Worm (Caenorhabditis elegans) whole organism, late embryonic: ENCODE data around the gene spe-6.

Experiments
- C08G9.2 ChIP-seq: sonication (generic microtip); optimal IDR thresholded peaks from 2 replicates; lab custom pipeline; 2016; ENCODE audit warnings: mild to moderate bottlenecking, missing genetic modification characterization, moderate library complexity, missing compliant biosample characterization
- K02D7.2 ChIP-seq: sonication (generic microtip); optimal IDR thresholded peaks from 2 replicates; lab custom pipeline; 2017; ENCODE audit warnings: mild to moderate bottlenecking, missing genetic modification characterization, missing compliant biosample characterization
- ahr-1 ChIP-seq: sonication (generic microtip); optimal IDR thresholded peaks from 2 replicates; lab custom pipeline; 2016; ENCODE audit warnings: missing genetic modification characterization, missing compliant biosample characterization
- ceh-14 ChIP-seq: sonication (generic microtip); optimal IDR thresholded peaks from 2 replicates; lab custom pipeline; 2016; ENCODE audit warnings: missing genotype, missing genetic modification characterization, missing compliant biosample characterization
- ceh-30 ChIP-seq: fragments of 150-350 bp; optimal IDR thresholded peaks from 2 replicates; lab custom pipeline; 2014; ENCODE audit warnings: missing biosample characterization, missing genetic modification characterization
- ceh-31 ChIP-seq: sonication (generic microtip); optimal IDR thresholded peaks from 2 replicates; lab custom pipeline; 2016; ENCODE audit warnings: missing genetic modification characterization, missing compliant biosample characterization
- ceh-6 ChIP-seq: fragments of 200-800 bp; sonication (Bioruptor generic); optimal IDR thresholded peaks from 2 replicates; lab custom pipeline; 2018; ENCODE audit warnings: mild to moderate bottlenecking, missing genetic modification characterization, missing compliant biosample characterization
- fax-1 ChIP-seq: sonication (generic microtip); optimal IDR thresholded peaks from 2 replicates; lab custom pipeline; 2016; ENCODE audit warnings: missing genotype, missing genetic modification characterization, missing compliant biosample characterization
- fkh-6 ChIP-seq: sonication (generic microtip); optimal IDR thresholded peaks from 2 replicates; lab custom pipeline; 2016; ENCODE audit warnings: missing genetic modification characterization, missing compliant biosample characterization
- hlh-13 ChIP-seq: fragments of 200-800 bp; sonication (Bioruptor generic); optimal IDR thresholded peaks from 2 replicates; lab custom pipeline; 2018; ENCODE audit warnings: mild to moderate bottlenecking, missing genetic modification characterization, missing compliant biosample characterization
- hlh-15 ChIP-seq: sonication (generic microtip); optimal IDR thresholded peaks from 2 replicates; lab custom pipeline; 2016; ENCODE audit warnings: missing genetic modification characterization, missing compliant biosample characterization
- hlh-30 ChIP-seq: sonication (generic microtip); optimal IDR thresholded peaks from 2 replicates; lab custom pipeline; 2017; ENCODE audit warnings: antibody characterized with exemption, missing genetic modification characterization, missing compliant biosample characterization; ENCODE audit not compliant: insufficient read depth
- hlh-6 ChIP-seq: sonication (generic microtip); optimal IDR thresholded peaks from 2 replicates; lab custom pipeline; 2016; ENCODE audit warnings: missing genotype, missing genetic modification characterization, missing compliant biosample characterization
- lin-11 ChIP-seq: fragments of 200-800 bp; sonication (Bioruptor generic); optimal IDR thresholded peaks from 2 replicates; lab custom pipeline; 2018; ENCODE audit warnings: mild to moderate bottlenecking, missing genetic modification characterization, missing compliant biosample characterization
- nfya-1 ChIP-seq: sonication (generic microtip); optimal IDR thresholded peaks from 2 replicates; lab custom pipeline; 2017; ENCODE audit warnings: missing genetic modification characterization, mild to moderate bottlenecking, missing compliant biosample characterization, antibody characterized with exemption, moderate library complexity
- npax-4 ChIP-seq: sonication (generic microtip); optimal IDR thresholded peaks from 2 replicates; lab custom pipeline; 2016; ENCODE audit warnings: missing genetic modification characterization, missing compliant biosample characterization
- pag-3 ChIP-seq: sonication (generic microtip); optimal IDR thresholded peaks from 2 replicates; lab custom pipeline; 2016; ENCODE audit warnings: missing compliant biosample characterization, missing genetic modification characterization, borderline replicate concordance
- pat-9 ChIP-seq: fragments of 200-800 bp; sonication (Bioruptor generic); optimal IDR thresholded peaks from 2 replicates; lab custom pipeline; 2018; ENCODE audit warnings: mild to moderate bottlenecking, missing genetic modification characterization, moderate library complexity, missing compliant biosample characterization
- pha-2 ChIP-seq: sonication (generic microtip); optimal IDR thresholded peaks from 2 replicates; lab custom pipeline; 2017; ENCODE audit warnings: mild to moderate bottlenecking, missing genetic modification characterization, missing compliant biosample characterization
- pqm-1 ChIP-seq: sonication (generic microtip); optimal IDR thresholded peaks from 2 replicates; lab custom pipeline; 2016; ENCODE audit warnings: missing genetic modification characterization, missing compliant biosample characterization
- pros-1 ChIP-seq: fragments of 150-350 bp; optimal IDR thresholded peaks from 2 replicates; lab custom pipeline; 2014; ENCODE audit warnings: missing biosample characterization, missing genetic modification reagents, missing genetic modification characterization
- ref-2 ChIP-seq: sonication (generic microtip); optimal IDR thresholded peaks from 2 replicates; lab custom pipeline; 2016; ENCODE audit warnings: missing genetic modification characterization, missing compliant biosample characterization
- sox-2 ChIP-seq: fragments of 200-800 bp; sonication (Bioruptor generic); IDR thresholded peaks from 2 replicates; pipeline ENCODE4 v1.3.6; 2022; ENCODE audit warnings: missing genetic modification reagents, missing genetic modification characterization, missing compliant biosample characterization
- syd-9 ChIP-seq: sonication (generic microtip); optimal IDR thresholded peaks from 2 replicates; lab custom pipeline; 2016; ENCODE audit warnings: mild to moderate bottlenecking, missing genetic modification characterization, moderate library complexity, missing compliant biosample characterization
- tbx-2 ChIP-seq: sonication (generic microtip); optimal IDR thresholded peaks from 2 replicates; lab custom pipeline; 2016; ENCODE audit warnings: missing genetic modification characterization, missing compliant biosample characterization
- tbx-7 ChIP-seq: sonication (generic microtip); optimal IDR thresholded peaks from 2 replicates; lab custom pipeline; 2016; ENCODE audit warnings: missing genotype, missing genetic modification characterization, missing compliant biosample characterization
- ttx-3 ChIP-seq: sonication (generic microtip); optimal IDR thresholded peaks from 2 replicates; lab custom pipeline; 2016; ENCODE audit warnings: missing genetic modification reagents, missing genetic modification characterization, missing compliant biosample characterization
- unc-55 ChIP-seq: sonication (generic microtip); optimal IDR thresholded peaks from 2 replicates; lab custom pipeline; 2017; ENCODE audit warnings: missing biosample characterization, missing genetic modification reagents, missing genetic modification characterization
- zip-5 ChIP-seq: sonication (generic microtip); optimal IDR thresholded peaks from 2 replicates; lab custom pipeline; 2016; ENCODE audit warnings: missing genetic modification characterization, missing compliant biosample characterization

Gene spe-6

DNA sequence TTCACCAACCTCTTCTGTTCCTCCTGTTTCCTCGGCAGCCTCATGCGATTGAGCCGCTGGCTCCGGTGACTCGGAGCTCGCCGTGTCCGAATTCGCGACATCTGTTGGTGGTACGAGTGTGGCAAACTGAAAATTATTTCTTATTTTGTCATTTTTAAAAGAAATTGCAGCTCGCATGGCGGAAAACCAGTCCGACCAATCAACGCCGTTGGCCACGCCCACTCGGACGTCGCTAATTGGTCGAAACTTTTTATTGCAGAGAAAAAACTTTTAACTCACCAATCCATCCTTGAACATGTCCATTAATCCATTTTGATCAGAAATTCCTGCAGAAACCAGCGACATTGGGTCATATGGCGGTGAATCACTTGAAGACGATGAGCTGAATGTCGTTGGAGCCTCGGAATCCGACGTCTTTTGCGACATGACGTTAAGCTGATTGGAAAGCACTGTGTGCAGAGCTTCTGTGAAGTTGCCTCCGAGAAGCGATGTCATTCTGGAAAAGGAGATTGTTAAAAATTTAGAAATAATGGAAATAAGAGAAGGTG lies 34.9 kb upstream of the spe-6 start, which contains the start of gene bed-2:
TSS of gene bed-2 (minus strand) at position 498 of the 548 bp plus-strand sequence.
- no peak for TF ChIP-seq ahr-1 (tag; lab: Kevin White, UChicago)
- peak; percentile 94 for TF ChIP-seq nfya-1 (tag; lab: Kevin White, UChicago)

- TF ChIP-seq npax-4 (tag; lab: Kevin White, UChicago) (no peak), tbx-2 (tag; lab: Kevin White, UChicago) (no peak), pag-3 (tag; lab: Kevin White, UChicago) (no peak), ttx-3 (no peak), pat-9 (tag; lab: Kevin White, UChicago) (no peak)
Observed at ce11 chrIII:11471336-11471735, 34.0 kb upstream of the spe-6 start.

DNA sequence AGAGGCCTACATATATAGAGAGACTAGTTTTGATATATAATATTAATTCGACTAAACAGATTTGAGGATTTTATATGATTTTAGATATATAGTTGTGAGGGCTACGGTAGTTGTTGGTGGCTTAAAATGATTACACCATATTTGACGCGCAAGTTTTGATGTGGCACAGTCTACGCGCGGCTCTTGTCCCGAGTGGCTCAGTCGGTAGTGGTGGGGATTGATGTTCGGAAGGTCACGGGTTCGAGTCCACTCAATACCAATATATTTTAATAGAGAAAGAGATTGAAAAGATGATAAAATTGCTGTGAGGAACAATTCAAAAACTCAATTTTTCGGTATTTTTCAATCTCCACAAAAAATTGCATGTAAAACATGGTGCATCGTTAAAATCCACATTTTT lies 32.4 kb upstream of the spe-6 start:
- no peak for TF ChIP-seq zip-5 (tag; lab: Kevin White, UChicago)
- TF ChIP-seq ceh-31 (tag; lab: Kevin White, UChicago), result no peak

DNA sequence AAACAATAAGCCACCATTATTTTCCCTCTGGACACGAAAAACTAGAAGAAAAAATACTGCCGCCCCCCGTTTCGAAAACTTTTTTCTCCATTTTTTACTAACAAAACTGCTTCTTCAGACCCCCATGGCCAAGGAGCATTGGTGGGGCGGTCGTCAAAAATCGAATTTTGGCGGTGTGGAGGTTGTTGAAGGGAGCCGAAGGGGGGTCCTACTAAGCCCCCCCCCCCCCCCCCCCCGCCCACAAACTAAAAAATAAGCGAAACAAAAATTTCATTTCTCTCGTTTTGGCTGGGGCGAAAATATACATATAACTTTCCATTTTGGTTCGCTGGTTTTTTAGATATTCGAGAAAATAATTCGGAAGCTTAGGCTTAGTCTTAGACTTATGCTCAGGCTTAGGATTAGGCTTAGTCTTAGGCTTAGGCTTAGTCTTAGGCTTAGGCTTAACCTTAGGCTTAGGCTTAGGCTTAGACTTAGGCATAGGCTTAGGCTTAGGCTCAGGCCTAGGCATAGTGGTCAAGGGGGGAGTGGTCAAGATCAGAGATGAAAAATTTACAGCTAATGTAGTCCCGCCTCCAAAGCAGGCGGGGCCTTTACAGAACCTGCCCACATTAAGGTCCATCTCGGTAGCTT lies 30.5 kb upstream of the spe-6 start:
- TF ChIP-seq syd-9 (no peak), hlh-15 (tag; lab: Kevin White, UChicago) (no peak), nfya-1 (tag; lab: Kevin White, UChicago) (no peak), C08G9.2 (no peak), pros-1 (tag; lab: Kevin White, UChicago) (no peak), ceh-30 (tag; lab: Kevin White, UChicago) (no peak), ceh-6 (GFP tag; lab: Kevin White, UChicago) (no peak), pqm-1 (tag; lab: Kevin White, UChicago) (no peak), ref-2 (tag; lab: Kevin White, UChicago) (no peak), hlh-30 (tag; lab: Kevin White, UChicago) (no peak), pat-9 (tag; lab: Kevin White, UChicago) (no peak), fax-1 (tag; lab: Kevin White, UChicago) (no peak), lin-11 (no peak), hlh-6 (tag; lab: Kevin White, UChicago) (no peak), unc-55 (no peak), hlh-13 (no peak), ceh-14 (tag; lab: Kevin White, UChicago) (no peak)
- TF ChIP-seq, all 69 proteins: peak for 0

- TF ChIP-seq K02D7.2 (no peak), tbx-7 (tag; lab: Kevin White, UChicago) (no peak), sox-2 (GFP tag; lab: Robert Waterston, UW) (no peak), pha-2 (tag; lab: Kevin White, UChicago) (no peak), pag-3 (tag; lab: Kevin White, UChicago) (no peak), fkh-6 (tag; lab: Kevin White, UChicago) (no peak), pros-1 (tag; lab: Kevin White, UChicago) (no peak)
Observed at ce11 chrIII:11477307-11477706, 28.0 kb upstream of the spe-6 start.
